Fruit fly (Drosophila melanogaster): ENCODE results near the gene Tob.

Tob gene

DNA sequence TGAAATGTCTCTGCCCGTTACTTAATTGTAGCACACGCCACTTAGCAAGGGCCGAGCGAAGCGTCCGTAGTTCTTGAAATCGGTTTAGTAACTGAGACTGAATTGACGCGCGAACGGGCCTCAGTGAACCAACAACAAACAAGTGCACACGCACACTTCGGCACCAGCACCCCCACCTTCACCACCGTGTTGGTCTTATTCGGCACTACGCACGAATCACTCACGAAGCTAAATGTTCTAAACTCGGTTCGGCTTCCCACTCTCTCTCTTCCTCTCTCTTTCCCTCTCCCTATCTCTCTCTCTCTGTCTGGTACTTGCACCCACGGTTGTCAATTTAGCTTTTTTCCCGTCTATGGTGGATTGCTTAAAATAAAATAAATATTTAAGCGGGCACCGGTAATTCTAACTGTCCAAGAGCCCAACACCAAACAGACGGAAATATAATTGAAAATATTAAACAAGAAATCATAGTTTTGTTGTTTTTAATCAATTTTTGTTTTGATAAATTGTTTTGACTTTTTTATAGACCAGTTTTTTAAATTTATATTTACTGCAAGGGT, at the start of gene Tob:
Gene Tob (minus strand): TSS at position 65 of the 560 bp plus-strand sequence.
- TF ChIP-seq insv (optimal IDR thresholded peaks at IDR 0.05), result no peak
- TF ChIP-seq Sin3A (optimal IDR thresholded peaks at IDR 0.05), result no peak
- TF ChIP-seq ttk (optimal IDR thresholded peaks at IDR 0.05), result no peak
- no peak for TF ChIP-seq Myc (optimal IDR thresholded peaks at IDR 0.05)
- TF ChIP-seq psq (optimal IDR thresholded peaks at IDR 0.05), result no peak
- no peak for TF ChIP-seq h (optimal IDR thresholded peaks at IDR 0.05)

DNA sequence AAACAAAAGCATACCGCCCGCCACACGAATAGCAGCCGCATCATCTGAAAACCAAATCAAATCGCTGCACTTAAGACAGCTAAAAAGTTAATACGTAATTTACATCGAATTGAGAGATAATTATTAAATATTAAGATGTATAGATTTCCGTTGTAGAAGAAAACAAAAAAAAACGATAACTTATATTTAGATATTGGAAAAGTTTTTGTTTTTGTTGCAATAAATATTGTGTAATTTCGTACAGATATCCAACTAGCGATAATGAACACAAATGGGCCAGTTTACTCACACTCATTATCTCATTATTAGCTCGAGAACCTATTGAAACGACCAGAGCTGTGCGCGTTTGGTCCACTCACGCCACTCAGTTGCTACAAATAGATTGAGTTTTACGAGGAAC, 49.3 kb upstream of the Tob start:
- TF ChIP-seq Myc (optimal IDR thresholded peaks at IDR 0.05), result no peak
- TF ChIP-seq h (optimal IDR thresholded peaks at IDR 0.05), result no peak
- no peak for TF ChIP-seq Sin3A (optimal IDR thresholded peaks at IDR 0.05)
- no peak for TF ChIP-seq insv (optimal IDR thresholded peaks at IDR 0.05)
- TF ChIP-seq psq (optimal IDR thresholded peaks at IDR 0.05), result no peak
- no peak for TF ChIP-seq ttk (optimal IDR thresholded peaks at IDR 0.05)

DNA sequence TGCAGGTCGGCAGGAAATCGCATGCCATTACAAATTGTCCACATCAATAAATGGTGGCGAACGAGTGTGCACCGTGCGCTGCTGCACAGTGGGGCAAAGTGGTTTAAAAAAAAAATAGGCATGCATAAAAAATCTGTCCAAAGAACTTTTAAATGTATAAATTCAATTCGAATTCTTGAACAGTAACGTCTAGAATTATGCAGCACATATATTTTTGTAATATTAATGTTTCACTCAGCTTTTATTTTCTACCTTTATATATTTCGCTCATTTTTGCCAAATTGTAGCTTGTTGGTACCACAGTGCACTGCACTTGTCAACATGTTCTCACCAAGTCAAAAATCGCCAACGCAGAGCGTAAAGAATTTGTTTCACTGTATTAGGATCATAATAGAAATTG, 47.7 kb upstream of the Tob start:
- TF ChIP-seq h (optimal IDR thresholded peaks at IDR 0.05), result no peak
- TF ChIP-seq Myc (optimal IDR thresholded peaks at IDR 0.05), result no peak

DNA sequence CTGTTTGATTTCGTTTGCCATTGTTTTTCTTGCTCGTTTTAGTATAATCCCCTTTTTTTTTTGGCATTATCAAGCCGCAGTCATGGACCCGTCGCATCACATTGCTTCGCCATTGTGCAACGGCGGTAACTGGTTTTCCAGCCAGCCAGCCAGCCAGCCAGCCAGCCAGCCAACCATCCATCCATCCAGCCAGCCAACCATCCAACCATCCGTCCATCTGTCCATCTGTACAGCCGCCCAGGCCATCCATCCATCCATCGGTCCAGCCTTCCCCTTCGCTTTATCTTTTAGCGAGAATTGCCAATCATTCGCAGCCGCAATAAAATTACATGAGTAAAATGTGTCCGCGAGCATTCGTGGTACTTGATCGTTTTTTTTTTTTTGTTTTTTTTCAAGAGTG, 44.6 kb upstream of the Tob start:
- TF ChIP-seq ttk (optimal IDR thresholded peaks at IDR 0.05), result no peak
- TF ChIP-seq Sin3A (optimal IDR thresholded peaks at IDR 0.05), result no peak
- no peak for TF ChIP-seq Myc (optimal IDR thresholded peaks at IDR 0.05)
- no peak for TF ChIP-seq insv (optimal IDR thresholded peaks at IDR 0.05)
- TF ChIP-seq psq (optimal IDR thresholded peaks at IDR 0.05), result no peak
- TF ChIP-seq h (optimal IDR thresholded peaks at IDR 0.05), result no peak

DNA sequence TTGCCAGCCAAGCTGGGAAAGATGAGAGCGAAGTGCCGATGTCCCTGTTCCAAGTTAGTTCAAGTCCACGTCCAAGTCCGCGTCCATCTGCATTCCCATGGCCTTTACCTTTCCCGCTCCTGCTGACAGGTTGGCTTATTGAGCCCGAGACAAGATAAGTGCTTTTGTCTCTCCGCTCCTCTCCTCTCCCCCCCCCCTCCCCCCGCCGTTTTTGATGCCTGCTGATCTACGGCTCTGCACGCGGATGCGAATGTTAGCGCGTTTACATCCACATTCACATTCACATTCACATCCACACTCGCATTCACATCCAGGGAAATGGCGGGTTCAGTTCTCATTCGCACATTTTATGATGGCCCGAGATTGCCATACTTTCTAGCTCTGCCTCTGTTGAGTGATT, 44.1 kb upstream of the Tob start:
- TF ChIP-seq h (optimal IDR thresholded peaks at IDR 0.05) (no peak), insv (optimal IDR thresholded peaks at IDR 0.05) (no peak), psq (optimal IDR thresholded peaks at IDR 0.05) (no peak), Sin3A (optimal IDR thresholded peaks at IDR 0.05) (no peak), Myc (optimal IDR thresholded peaks at IDR 0.05) (no peak), ttk (optimal IDR thresholded peaks at IDR 0.05) (no peak)

DNA sequence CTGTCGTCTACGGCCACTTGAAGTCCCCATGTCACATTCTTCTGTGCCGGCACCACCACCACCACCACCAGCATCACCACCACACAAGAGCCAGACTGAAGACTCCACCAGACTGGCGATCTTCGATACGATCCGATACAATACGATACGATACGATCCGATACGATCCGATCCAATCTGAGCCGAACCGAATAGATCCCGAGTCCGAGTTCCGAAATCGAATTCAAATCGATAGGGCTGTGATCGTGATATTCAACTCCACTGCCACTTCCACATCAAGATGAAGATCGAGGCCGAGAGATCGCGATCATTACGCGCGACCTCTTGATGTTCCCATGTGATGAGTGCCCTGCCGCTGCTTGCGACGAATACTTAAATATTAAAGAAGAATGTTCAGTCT, 32.9 kb upstream of the Tob start:
- TF ChIP-seq psq (optimal IDR thresholded peaks at IDR 0.05) (no peak), Myc (optimal IDR thresholded peaks at IDR 0.05) (no peak), Sin3A (optimal IDR thresholded peaks at IDR 0.05) (no peak), h (optimal IDR thresholded peaks at IDR 0.05) (no peak), insv (optimal IDR thresholded peaks at IDR 0.05) (no peak), ttk (optimal IDR thresholded peaks at IDR 0.05) (no peak)

DNA sequence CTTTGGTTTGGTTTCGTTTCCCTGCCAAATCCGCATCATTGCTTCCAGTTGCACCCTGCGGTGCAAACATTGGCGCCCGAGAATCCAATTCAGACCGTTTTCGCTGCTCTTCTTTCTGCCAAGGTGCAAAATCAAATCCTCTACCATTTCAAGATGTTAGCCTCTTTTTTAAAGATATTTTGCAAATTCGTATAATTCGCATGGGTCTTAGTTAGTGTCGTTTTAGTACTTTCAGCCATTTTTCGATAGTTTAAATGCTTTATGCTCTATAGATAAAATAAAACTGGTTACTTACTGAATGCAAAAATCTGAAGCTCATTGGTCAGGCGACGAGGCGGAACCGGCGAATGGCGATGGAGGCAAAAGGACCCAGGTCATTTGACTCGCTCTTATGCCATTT, 20.4 kb upstream of the Tob start:
- TF ChIP-seq insv (optimal IDR thresholded peaks at IDR 0.05) (no peak), ttk (optimal IDR thresholded peaks at IDR 0.05) (no peak), psq (optimal IDR thresholded peaks at IDR 0.05) (no peak), Sin3A (optimal IDR thresholded peaks at IDR 0.05) (no peak), h (optimal IDR thresholded peaks at IDR 0.05) (no peak), Myc (optimal IDR thresholded peaks at IDR 0.05) (no peak)

DNA sequence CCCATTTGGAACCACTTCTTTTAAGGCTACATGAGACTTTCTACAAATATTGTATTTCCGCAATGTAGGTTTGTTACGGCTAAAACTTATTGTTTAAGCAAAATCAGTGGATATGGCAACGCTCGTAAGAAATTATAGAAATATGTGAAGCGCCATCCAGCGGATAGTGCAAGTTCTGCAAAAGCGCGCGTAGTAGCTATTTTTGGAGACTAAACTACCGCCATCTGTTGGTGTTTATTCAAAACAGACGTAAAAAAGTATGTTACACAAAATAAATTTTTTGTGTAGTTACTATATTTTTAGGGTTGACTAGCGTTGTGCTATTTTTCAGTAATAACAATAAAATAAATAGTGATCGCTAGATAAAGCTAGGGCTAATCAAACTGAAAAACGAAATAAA, 14.4 kb upstream of the Tob start:
- no peak for TF ChIP-seq ttk (optimal IDR thresholded peaks at IDR 0.05)
- TF ChIP-seq Myc (optimal IDR thresholded peaks at IDR 0.05), result no peak
- no peak for TF ChIP-seq insv (optimal IDR thresholded peaks at IDR 0.05)
- no peak for TF ChIP-seq Sin3A (optimal IDR thresholded peaks at IDR 0.05)
- TF ChIP-seq psq (optimal IDR thresholded peaks at IDR 0.05), result no peak
- no peak for TF ChIP-seq h (optimal IDR thresholded peaks at IDR 0.05)

DNA sequence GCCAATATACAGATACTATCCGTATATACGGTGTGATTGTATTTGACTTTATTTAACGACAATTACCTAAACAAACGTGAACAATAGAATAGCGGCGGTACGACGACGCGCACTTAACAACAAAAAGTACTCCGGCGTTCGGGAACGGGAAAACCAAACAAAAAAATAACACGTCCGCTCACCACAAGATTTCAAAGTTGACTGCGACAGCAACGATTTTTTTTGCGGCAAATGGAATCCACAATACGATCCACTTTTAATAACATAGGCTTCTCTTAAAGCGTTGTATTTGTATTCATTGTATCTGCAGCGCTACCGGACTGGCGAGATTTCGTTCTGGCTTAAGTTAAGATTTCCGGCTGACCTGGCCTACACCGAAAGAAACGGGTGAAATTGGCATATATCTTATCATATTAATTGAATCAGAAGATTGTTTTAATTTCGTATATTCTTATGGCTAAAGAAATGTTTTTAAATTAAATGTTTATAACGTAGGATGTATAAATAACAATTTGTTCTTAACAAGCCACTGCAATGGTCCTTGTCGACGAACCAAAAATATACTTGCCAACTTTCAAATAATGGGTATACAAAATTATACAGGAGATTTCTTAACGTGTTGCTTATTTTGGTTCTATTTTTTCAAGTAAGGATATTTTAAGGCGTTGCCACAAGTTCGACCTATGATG, 13.6 kb upstream of the Tob start, which contains the start of the genes CG42353 and CG42354:
Gene CG42353 (minus strand): TSS at position 209 of the 689 bp plus-strand sequence.
Gene CG42354 (minus strand): TSS at position 209 of the 689 bp plus-strand sequence.
- TF ChIP-seq psq (optimal IDR thresholded peaks at IDR 0.05) (no peak), ttk (optimal IDR thresholded peaks at IDR 0.05) (no peak), h (optimal IDR thresholded peaks at IDR 0.05) (no peak), insv (optimal IDR thresholded peaks at IDR 0.05) (no peak), Myc (optimal IDR thresholded peaks at IDR 0.05) (no peak), Sin3A (optimal IDR thresholded peaks at IDR 0.05) (no peak)

DNA sequence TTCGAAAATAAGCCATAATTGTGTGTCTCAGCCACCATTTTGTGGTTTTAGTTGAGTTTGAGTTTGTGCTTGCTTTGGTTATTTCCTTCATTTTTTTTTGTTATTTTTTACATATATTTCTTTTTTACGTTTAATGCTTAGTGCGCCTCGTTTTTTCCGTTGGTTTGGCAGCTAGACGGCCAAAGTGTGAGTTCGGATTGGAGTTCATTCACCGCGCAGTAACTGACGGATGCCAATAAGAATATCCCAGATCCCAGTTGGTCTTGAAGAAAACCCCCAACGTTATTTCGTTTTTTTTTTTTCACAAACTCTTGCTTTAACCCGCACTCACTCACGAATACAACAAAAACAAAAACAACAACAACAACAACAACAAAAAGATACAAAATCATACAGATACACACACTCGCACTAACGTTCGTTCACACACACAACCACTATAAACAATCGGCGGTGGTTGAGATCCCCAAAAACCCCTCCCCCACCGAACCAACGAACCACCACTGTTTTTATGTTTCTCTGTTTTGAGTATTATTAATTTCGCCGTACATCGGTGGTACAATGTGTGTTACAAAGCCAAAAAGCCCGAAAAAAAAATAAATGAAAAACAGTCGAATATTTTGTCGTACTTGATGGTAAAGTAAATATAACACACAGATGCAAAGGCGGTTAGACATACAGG, 12.9 kb upstream of the Tob start:
- TF ChIP-seq h (optimal IDR thresholded peaks at IDR 0.05) (no peak), psq (optimal IDR thresholded peaks at IDR 0.05) (no peak), ttk (optimal IDR thresholded peaks at IDR 0.05) (no peak), insv (optimal IDR thresholded peaks at IDR 0.05) (no peak), Sin3A (optimal IDR thresholded peaks at IDR 0.05) (no peak), Myc (optimal IDR thresholded peaks at IDR 0.05) (no peak)

DNA sequence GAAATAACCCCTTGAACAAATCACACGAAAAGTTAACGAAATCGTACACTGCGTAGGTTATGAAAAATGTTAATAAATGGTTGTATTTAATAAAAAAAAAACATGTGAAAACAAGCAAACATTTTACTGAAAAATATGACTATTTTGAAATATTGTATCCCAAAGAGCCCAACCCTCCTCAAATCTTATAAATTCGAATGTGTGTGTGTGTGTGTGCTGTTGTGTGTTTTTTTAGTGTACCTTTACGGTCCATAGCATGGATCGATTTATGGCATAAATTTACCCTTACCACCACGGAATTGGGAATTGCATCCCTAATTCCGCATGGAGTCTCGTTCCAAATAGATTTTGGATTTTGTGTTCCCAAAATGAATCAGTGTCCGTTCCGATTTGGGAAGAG, 12.2 kb upstream of the Tob start:
- TF ChIP-seq h (optimal IDR thresholded peaks at IDR 0.05) (no peak), Sin3A (optimal IDR thresholded peaks at IDR 0.05) (no peak), ttk (optimal IDR thresholded peaks at IDR 0.05) (no peak)

DNA sequence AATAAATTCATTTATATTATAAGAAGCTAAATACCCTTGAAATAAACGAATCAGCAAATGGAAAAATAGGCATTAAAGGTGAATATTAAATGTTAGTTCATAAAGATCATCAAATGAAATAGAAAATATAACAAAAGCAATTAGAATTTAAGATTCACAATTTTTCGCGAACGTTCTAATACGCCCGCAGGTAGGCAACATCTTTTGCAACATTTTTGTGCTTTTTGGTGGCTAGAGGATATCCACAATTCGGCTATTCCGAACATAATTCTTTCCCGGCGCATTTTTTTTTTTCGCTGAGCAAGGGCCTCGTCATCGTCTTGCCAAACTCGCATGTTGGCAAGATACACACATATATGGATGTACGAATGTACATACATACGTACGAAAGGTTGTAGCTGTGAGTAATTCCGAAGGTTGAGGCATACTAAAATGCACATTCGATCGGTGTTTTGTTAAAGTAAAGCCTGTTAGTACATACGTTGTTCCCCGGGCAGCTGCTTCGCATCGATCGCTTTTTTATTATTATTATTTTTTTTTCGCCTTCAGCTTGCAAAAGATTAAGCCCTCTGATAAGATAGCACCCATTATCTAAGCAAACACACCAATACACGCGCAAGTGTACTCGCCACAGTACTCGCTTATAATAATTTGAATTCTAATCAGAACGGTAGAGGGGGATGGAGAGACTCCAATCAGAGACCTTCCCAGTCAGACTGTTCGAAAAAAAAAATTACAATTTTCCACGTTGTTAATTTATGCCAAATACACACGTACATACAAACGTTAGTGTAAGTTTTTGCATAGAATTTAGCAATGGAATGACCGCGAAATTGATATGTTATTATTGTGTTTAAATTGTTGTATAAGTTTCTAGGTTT, 11.3 kb upstream of the Tob start:
- TF ChIP-seq psq (optimal IDR thresholded peaks at IDR 0.05) (no peak), h (optimal IDR thresholded peaks at IDR 0.05) (no peak)

All from Kc167 (cell line).